Worm (Caenorhabditis elegans) whole organism, L3 larva: ENCODE measurements around the gene mks-5.

Experiments
- ZK546.5 ChIP-seq: sonication (generic microtip); optimal IDR thresholded peaks from 2 replicates; lab custom pipeline; 2017; ENCODE audit warnings: missing biosample characterization, missing genetic modification characterization
- ceh-28 ChIP-seq: fragments of 150-350 bp; optimal IDR thresholded peaks from 2 replicates; lab custom pipeline; 2014; ENCODE audit warnings: missing biosample characterization, missing genetic modification reagents, missing genetic modification characterization
- ceh-82 ChIP-seq: fragments of 150-350 bp; optimal IDR thresholded peaks from 2 replicates; lab custom pipeline; 2014; ENCODE audit warnings: missing biosample characterization, missing genetic modification characterization
- egl-27 ChIP-seq: sonication (generic microtip); optimal IDR thresholded peaks from 4 replicates; lab custom pipeline; 2017; ENCODE audit warnings: missing biosample characterization, missing genetic modification reagents, missing genetic modification characterization
- egl-5 ChIP-seq: fragments of 150-350 bp; optimal IDR thresholded peaks from 2 replicates; lab custom pipeline; 2017; ENCODE audit warnings: missing biosample characterization, missing genetic modification reagents, missing genetic modification characterization, inconsistent platforms
- fkh-10 ChIP-seq: sonication (generic microtip); optimal IDR thresholded peaks from 2 replicates; lab custom pipeline; 2017; ENCODE audit warnings: missing biosample characterization, missing genetic modification reagents, missing genetic modification characterization
- fos-1 ChIP-seq: fragments of 150-350 bp; optimal IDR thresholded peaks from 2 replicates; lab custom pipeline; 2014; ENCODE audit warnings: missing biosample characterization, missing genetic modification characterization
- hmg-11 ChIP-seq: sonication (generic microtip); optimal IDR thresholded peaks from 2 replicates; lab custom pipeline; 2016; ENCODE audit warnings: missing genetic modification characterization, missing compliant biosample characterization
- nhr-77 ChIP-seq: fragments of 150-350 bp; optimal IDR thresholded peaks from 2 replicates; lab custom pipeline; 2014; ENCODE audit warnings: missing biosample characterization, missing genetic modification characterization
- pha-4 ChIP-seq: fragments of 150-350 bp; optimal IDR thresholded peaks from 2 replicates; lab custom pipeline; 2014; ENCODE audit warnings: missing biosample characterization, missing genetic modification reagents, missing genetic modification characterization
- unc-62 ChIP-seq: fragments of 150-350 bp; sonication (generic microtip); optimal IDR thresholded peaks from 4 replicates; lab custom pipeline; 2014; ENCODE audit warnings: missing biosample characterization, missing genetic modification reagents, missing genetic modification characterization

DNA sequence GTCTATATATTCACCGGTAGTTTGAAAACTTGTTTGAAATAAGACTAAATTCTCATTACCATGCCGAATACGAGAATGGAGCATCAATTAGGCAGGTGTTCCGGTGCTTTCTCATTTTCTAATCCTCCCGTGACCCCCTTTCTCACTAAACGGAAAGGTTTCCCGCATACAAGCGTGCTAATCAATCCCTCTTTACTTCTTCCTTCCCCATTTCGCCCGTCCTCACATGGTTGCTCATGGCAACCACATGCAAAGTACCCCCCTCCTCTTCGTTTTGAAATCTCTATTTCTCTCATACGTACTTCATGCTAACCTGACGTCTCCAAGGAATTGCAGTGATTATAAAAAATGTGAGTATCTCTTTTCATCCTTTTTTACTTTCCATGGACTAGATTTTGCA is at the start of gene mks-5:
- TF ChIP-seq unc-62: no peak
- no peak for TF ChIP-seq fkh-10 (GFP tag; lab: Kevin White, UChicago)
- no peak for TF ChIP-seq hmg-11 (tag; lab: Kevin White, UChicago)
- TF ChIP-seq egl-5: no peak
- no peak for TF ChIP-seq ceh-28 (tag; lab: Kevin White, UChicago)
- TF ChIP-seq egl-27: no peak
- no peak for TF ChIP-seq ceh-82 (tag; lab: Kevin White, UChicago)
- no peak for TF ChIP-seq pha-4
- TF ChIP-seq fos-1 (tag; lab: Kevin White, UChicago): no peak
- TF ChIP-seq ZK546.5: no peak
- no peak for TF ChIP-seq nhr-77 (tag; lab: Kevin White, UChicago)
